Fruit fly (Drosophila melanogaster): ENCODE results near the gene AsnS.
A peak's percentile ranks its signal among the peaks of the same experiment; 100 is the strongest.

Gene AsnS

DNA sequence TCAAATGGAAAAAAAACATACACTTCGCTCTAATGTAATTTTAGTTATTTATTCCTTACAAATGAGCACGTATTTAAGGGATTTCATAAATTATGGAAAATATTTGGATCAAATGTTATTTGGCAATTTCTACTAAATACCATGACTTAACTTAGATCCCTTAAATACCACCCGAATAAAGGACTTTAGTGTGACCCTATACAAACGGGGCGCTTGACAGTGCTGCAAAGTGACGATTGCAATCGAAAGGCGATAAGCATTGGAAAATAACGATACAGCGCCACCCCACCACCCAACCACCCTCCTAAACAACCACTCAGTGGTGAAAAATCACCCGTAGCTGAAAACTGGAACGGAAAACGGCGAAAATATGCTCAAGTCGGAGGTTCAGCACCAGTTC lies 41.5 kb upstream of the AsnS start, which contains the start of gene ICA69 (continued):
- TF ChIP-seq nerfin-1 (tag; optimal IDR thresholded peaks at IDR 0.05) (peak; percentile 98), CG15514 (GFP tag; optimal IDR thresholded peaks at IDR 0.05) (no peak), chn (GFP tag; optimal IDR thresholded peaks at IDR 0.05) (peak; percentile 87)

DNA sequence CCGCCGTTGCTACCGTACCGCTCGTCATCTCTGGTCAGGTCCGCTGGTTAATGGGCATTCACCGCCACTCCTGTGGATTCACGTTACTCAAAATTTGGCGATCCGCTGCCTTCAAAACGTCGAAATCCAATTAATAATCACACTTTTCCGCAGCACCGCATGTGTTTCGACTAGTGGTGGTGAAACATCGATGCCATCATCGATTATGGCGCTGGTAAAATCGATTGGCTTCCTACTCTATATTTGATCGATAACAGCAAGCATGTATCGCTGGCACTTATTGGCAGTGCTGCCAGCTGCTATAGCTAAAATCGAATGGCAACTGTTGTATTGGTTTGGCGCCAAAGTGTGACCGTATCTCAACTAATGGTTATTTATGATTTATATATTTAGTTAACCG lies 37.1 kb upstream of the AsnS start:
- TF ChIP-seq Sox102F (GFP tag; optimal IDR thresholded peaks at IDR 0.05) (no peak), CG1647 (GFP tag; optimal IDR thresholded peaks at IDR 0.05) (no peak), CG11085 (GFP tag; IDR thresholded peaks at IDR 0.05) (no peak), slou (GFP tag; optimal IDR thresholded peaks at IDR 0.05) (no peak), trem (tag; optimal IDR thresholded peaks at IDR 0.05) (peak; percentile 92), CG32767 (GFP tag; IDR thresholded peaks at IDR 0.05) (no peak), CG10147 (GFP tag; optimal IDR thresholded peaks at IDR 0.05) (peak; percentile 8), maf-S (GFP tag; optimal IDR thresholded peaks at IDR 0.05) (peak; percentile 36), CG18764 (GFP tag; optimal IDR thresholded peaks at IDR 0.05) (no peak), CG12391 (tag; optimal IDR thresholded peaks at IDR 0.05) (peak; percentile 37), nom (GFP tag; optimal IDR thresholded peaks at IDR 0.05) (no peak), CG11456 (GFP tag; IDR thresholded peaks at IDR 0.05) (no peak), CG17361 (GFP tag; IDR thresholded peaks at IDR 0.05) (no peak), C15 (GFP tag; IDR thresholded peaks at IDR 0.05) (no peak), Lim3 (GFP tag; IDR thresholded peaks at IDR 0.05) (no peak), crp (GFP tag; optimal IDR thresholded peaks at IDR 0.05) (peak in 1 of 2 experiments; percentile 60), CG10267 (tag; optimal IDR thresholded peaks at IDR 0.05) (peak; percentile 62), Dad (GFP tag; optimal IDR thresholded peaks at IDR 0.05) (peak; percentile 4), wek (GFP tag; optimal IDR thresholded peaks at IDR 0.05) (no peak), croc (GFP tag; conservative IDR thresholded peaks at IDR 0.05) (no peak), CG7372 (GFP tag; IDR thresholded peaks at IDR 0.05) (no peak), insv (GFP tag; optimal IDR thresholded peaks at IDR 0.05) (peak in 1 of 2 experiments; percentile 10), org-1 (GFP tag; optimal IDR thresholded peaks at IDR 0.05) (no peak), seq (GFP tag; IDR thresholded peaks at IDR 0.05) (no peak), amos (GFP tag; IDR thresholded peaks at IDR 0.05; ENCODE audit: partially characterized antibody) (peak; percentile 92), CG9727 (GFP tag; optimal IDR thresholded peaks at IDR 0.05) (no peak), run (tag; optimal IDR thresholded peaks at IDR 0.05) (no peak), CG34224 (GFP tag; IDR thresholded peaks at IDR 0.05; ENCODE audit: partially characterized antibody) (peak; percentile 90), NC2β (GFP tag; optimal IDR thresholded peaks at IDR 0.05) (peak; percentile 7), usp (GFP tag; optimal IDR thresholded peaks at IDR 0.05) (no peak), Pdp1 (GFP tag; optimal IDR thresholded peaks at IDR 0.05) (peak in 1 of 2 experiments; percentile 79), CG6272 (GFP tag; IDR thresholded peaks at IDR 0.05) (peak; percentile 20; the same call in 1 of the 2 replicates), corto (GFP tag; optimal IDR thresholded peaks at IDR 0.05) (no peak), unc-4 (GFP tag; IDR thresholded peaks at IDR 0.05; ENCODE audit: partially characterized antibody) (peak; percentile 87), CG1832 (GFP tag; optimal IDR thresholded peaks at IDR 0.05) (no peak), nau (GFP tag; optimal IDR thresholded peaks at IDR 0.05) (no peak), CG2199 (GFP tag; IDR thresholded peaks at IDR 0.05) (no peak), Atf6 (GFP tag; IDR thresholded peaks at IDR 0.05) (no peak), CG3838 (GFP tag; optimal IDR thresholded peaks at IDR 0.05) (no peak), CG16813 (GFP tag; IDR thresholded peaks at IDR 0.05; ENCODE audit: partially characterized antibody) (peak; percentile 91), caup (GFP tag; optimal IDR thresholded peaks at IDR 0.05; ENCODE audit: severe bottlenecking) (no peak), stc (GFP tag; IDR thresholded peaks at IDR 0.05) (no peak), CG10959 (GFP tag; IDR thresholded peaks at IDR 0.05) (no peak), Sry-β (GFP tag; optimal IDR thresholded peaks at IDR 0.05) (peak; percentile 84), sc (optimal IDR thresholded peaks at IDR 0.05) (no peak), sc (GFP tag; optimal IDR thresholded peaks at IDR 0.05) (no peak)
